Fruit fly (Drosophila melanogaster): ENCODE data around the gene Trf2.

The Trf2 gene

DNA sequence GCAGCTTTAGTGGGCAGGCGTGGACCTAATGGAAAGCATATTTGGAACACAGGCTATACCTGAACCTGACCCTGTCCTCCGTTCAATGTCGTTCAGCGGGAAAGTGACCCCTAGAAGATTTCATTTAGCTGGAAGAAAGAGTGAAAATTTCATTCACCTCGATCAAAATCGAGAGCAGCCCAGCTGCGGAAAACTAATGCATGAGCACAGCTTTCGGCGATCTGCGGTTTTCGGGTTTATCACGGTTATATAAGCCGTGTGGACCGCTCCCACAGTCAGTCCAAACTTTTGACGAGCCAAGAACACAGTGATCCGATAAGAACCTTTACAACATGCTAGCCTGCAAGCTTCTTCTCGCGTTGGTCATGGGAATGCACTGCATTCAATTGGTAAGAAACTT lies 61.5 kb downstream of the Trf2 start, which contains the start of gene Cp7Fa:
TSS of gene Cp7Fa (plus strand) at position 301 of the 400 bp plus-strand sequence.
- TF ChIP-seq HLH106 (tag; optimal IDR thresholded peaks at IDR 0.05) = no peak
- TF ChIP-seq N (GFP tag; optimal IDR thresholded peaks at IDR 0.05) = no peak
- no peak for TF ChIP-seq sv (GFP tag; optimal IDR thresholded peaks at IDR 0.05)
- no peak for TF ChIP-seq rgr (GFP tag; optimal IDR thresholded peaks at IDR 0.05)
- no peak for TF ChIP-seq fru (GFP tag; optimal IDR thresholded peaks at IDR 0.05)
- TF ChIP-seq pan (optimal IDR thresholded peaks at IDR 0.05) = no peak
- TF ChIP-seq tai (GFP tag; optimal IDR thresholded peaks at IDR 0.05) = no peak
- no peak for TF ChIP-seq dl (GFP tag; optimal IDR thresholded peaks at IDR 0.05; ENCODE audit: insufficient read depth in 1 of 2, partially characterized antibody in 2 of 2)

DNA sequence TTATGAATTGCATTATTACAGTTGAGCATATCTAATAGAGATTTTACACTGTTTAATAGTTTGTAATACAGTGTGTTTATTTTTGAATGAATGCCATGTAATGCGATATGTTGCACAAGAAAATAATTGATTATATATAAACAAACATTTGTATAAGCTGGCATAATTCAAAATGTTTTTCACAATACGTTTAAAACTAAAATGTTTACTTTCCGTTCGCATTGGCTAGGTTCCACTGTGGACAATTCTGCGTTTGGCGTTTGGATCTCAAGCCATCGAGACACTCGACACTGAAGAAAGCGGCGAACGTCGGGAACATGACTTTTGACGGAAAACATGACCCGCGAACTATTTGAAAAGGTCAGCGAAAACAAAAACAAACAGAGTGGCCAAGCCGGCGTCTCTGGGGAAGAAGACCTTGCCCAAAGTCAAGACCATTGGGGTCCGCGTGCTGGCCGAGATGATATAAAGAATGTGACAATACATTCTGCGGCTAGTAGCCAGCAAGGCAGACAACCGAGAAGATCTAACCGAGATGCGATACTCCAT lies 64.3 kb downstream of the Trf2 start, which contains the start of gene Cp7Fb:
TSS of gene Cp7Fb (plus strand) at position 499 of the 549 bp plus-strand sequence.
- TF ChIP-seq psq (GFP tag; optimal IDR thresholded peaks at IDR 0.05) (no peak), Jra (GFP tag; optimal IDR thresholded peaks at IDR 0.05) (no peak), brk (GFP tag; optimal IDR thresholded peaks at IDR 0.05) (no peak), Hr83 (GFP tag; optimal IDR thresholded peaks at IDR 0.05; ENCODE audit: poor library complexity, severe bottlenecking) (no peak), tai (GFP tag; optimal IDR thresholded peaks at IDR 0.05) (no peak), Abd-B (GFP tag; optimal IDR thresholded peaks at IDR 0.05) (no peak), N (GFP tag; optimal IDR thresholded peaks at IDR 0.05) (no peak), woc (GFP tag; optimal IDR thresholded peaks at IDR 0.05) (no peak), Dfd (GFP tag; optimal IDR thresholded peaks at IDR 0.05) (no peak), ey (GFP tag; optimal IDR thresholded peaks at IDR 0.05) (no peak), lola (GFP tag; optimal IDR thresholded peaks at IDR 0.05) (no peak), OdsH (GFP tag; optimal IDR thresholded peaks at IDR 0.05) (no peak), Hr78 (GFP tag; optimal IDR thresholded peaks at IDR 0.05) (no peak), CrebA (GFP tag; optimal IDR thresholded peaks at IDR 0.05; ENCODE audit: borderline replicate concordance) (no peak), Myc (optimal IDR thresholded peaks at IDR 0.05) (no peak)

DNA sequence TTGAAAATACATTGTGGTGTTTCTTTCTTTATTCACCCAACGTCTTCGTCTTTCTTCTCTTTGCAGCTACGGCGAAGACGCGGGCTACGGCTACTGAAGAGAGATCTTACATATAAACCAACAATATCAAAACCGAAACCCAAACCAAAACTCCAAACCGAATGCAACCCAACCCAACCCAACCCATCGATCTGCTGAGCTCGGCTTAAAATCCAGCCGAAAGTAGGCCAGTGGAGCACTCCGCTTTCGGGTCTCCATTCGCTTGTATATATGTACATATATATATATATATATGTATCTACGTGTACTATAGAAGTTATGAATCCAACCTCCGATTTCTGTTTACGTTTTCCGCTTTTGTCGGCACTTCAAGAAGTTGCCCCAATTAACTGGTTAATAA lies 66.6 kb downstream of the Trf2 start:
- no peak for TF ChIP-seq usp (GFP tag; optimal IDR thresholded peaks at IDR 0.05)
- no peak for TF ChIP-seq Vsx2 (GFP tag; optimal IDR thresholded peaks at IDR 0.05; ENCODE audit: partially characterized antibody)
- no peak for TF ChIP-seq Sp1 (GFP tag; optimal IDR thresholded peaks at IDR 0.05)
- no peak for TF ChIP-seq brk (GFP tag; optimal IDR thresholded peaks at IDR 0.05)
- TF ChIP-seq dl (GFP tag; optimal IDR thresholded peaks at IDR 0.05; ENCODE audit: insufficient read depth in 1 of 2, partially characterized antibody in 2 of 2) = no peak
- no peak for TF ChIP-seq pan (optimal IDR thresholded peaks at IDR 0.05)
- no peak for TF ChIP-seq N (GFP tag; optimal IDR thresholded peaks at IDR 0.05)
- no peak for TF ChIP-seq OdsH (GFP tag; optimal IDR thresholded peaks at IDR 0.05)
- TF ChIP-seq dsf (GFP tag; optimal IDR thresholded peaks at IDR 0.05; ENCODE audit: borderline replicate concordance) = no peak
- no peak for TF ChIP-seq CG9705 (GFP tag; optimal IDR thresholded peaks at IDR 0.05)
- TF ChIP-seq Jra (GFP tag; optimal IDR thresholded peaks at IDR 0.05) = no peak
- TF ChIP-seq Dif (GFP tag; optimal IDR thresholded peaks at IDR 0.05; ENCODE audit: partially characterized antibody) = no peak
- no peak for TF ChIP-seq HLH106 (tag; optimal IDR thresholded peaks at IDR 0.05)

DNA sequence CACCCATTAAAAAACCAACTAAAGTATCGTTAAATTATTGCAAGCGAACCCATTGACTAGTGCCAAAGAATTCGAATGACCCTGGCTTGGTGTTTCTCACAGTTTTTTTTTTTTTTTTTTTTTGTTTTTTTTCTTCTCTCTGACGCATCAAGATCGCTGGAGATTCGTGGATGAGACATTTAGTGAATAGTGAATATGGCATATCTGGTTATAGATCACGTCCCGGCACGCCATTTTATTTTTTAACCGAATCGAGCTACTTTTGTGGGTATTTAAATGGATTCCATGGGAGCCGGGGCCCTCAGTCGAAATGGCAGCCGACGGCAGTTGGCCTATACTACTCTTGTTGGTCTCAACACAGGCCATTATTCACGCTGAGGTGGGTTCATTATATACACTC lies 67.7 kb downstream of the Trf2 start, which contains the start of gene Cp7Fc:
TSS of gene Cp7Fc (plus strand) at position 301 of the 400 bp plus-strand sequence.
- no peak for TF ChIP-seq brk (GFP tag; optimal IDR thresholded peaks at IDR 0.05)

DNA sequence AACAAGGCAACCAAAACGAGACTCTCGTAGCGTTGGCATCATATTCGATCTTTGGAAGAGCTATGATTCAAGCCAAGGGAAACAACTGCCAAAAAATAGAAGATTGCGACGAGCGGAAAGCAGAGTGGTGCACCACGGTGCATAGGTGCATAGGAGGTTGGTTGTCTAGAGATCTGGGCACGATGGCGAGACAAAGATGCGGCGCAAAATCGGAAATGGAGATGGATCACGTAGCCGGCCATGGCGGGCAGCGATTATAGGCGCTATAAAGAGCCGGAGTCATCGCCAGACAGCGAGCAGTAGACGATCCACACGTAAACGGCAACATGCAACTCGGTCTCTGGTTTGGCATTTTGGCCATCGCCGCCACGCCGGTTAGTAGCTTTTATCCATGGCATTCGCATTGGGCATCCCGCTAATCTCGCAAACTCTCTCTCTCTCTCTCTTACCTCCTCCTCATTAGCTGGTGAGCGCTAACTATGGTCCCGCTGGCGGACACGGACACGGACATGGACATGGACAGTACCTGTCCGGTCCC lies 70.0 kb downstream of the Trf2 start, which contains the start of gene Cp36:
TSS of gene Cp36 (plus strand) at position 289 of the 538 bp plus-strand sequence.
- no peak for TF ChIP-seq CG32264 (GFP tag; optimal IDR thresholded peaks at IDR 0.05)
- TF ChIP-seq jim (GFP tag; optimal IDR thresholded peaks at IDR 0.05) = no peak
- TF ChIP-seq Mio (GFP tag; optimal IDR thresholded peaks at IDR 0.05) = no peak
- TF ChIP-seq sage (GFP tag; optimal IDR thresholded peaks at IDR 0.05) = no peak
- no peak for TF ChIP-seq pan (optimal IDR thresholded peaks at IDR 0.05)
- no peak for TF ChIP-seq CG9705 (GFP tag; optimal IDR thresholded peaks at IDR 0.05)
- TF ChIP-seq dsf (GFP tag; optimal IDR thresholded peaks at IDR 0.05; ENCODE audit: borderline replicate concordance) = no peak
- TF ChIP-seq dmrt93B (GFP tag; optimal IDR thresholded peaks at IDR 0.05) = no peak

All from whole organism, wandering third instar larva.